Worm (Caenorhabditis elegans) whole organism, L4/young adult: Measurements from ENCODE around the gene btb-11.
"Not testable (repeated sequence)": the region's sequence is repeated elsewhere in the genome, so short reads cannot be mapped to it uniquely, and the experiment has no call there.

Source experiments
- W03F9.2 ChIP-seq: fragments of 150-350 bp; optimal IDR thresholded peaks from 2 replicates; lab custom pipeline; 2014; ENCODE audit warnings: missing biosample characterization, missing genetic modification characterization
- dao-5 ChIP-seq: sonication (generic microtip); optimal IDR thresholded peaks from 2 replicates; lab custom pipeline; 2016; ENCODE audit warnings: missing genotype, missing genetic modification characterization, moderate library complexity, missing compliant biosample characterization
- him-1 ChIP-seq: sonication (generic microtip); optimal IDR thresholded peaks from 2 replicates; lab custom pipeline; 2016; ENCODE audit warnings: missing genotype, missing genetic modification reagents, missing genetic modification characterization, missing compliant biosample characterization

btb-11 gene

DNA sequence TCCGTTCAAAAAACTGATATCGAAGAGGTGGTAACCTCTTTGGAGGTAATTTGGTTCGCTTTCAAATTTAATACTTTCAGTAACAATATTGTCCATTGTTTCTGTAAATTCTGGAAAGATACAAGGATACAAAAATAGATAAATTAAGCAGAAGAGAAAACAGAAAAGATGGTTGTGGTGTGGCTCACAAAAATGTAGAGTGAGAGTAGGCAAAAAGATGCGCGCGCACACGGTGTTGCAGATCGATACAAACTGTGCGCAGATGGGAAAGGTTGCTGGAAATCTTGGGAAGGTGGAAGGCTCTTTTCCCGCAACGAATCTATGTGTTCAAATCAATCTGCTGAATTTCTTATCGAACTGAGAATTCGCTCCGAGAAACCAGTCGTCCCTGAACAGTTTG, at the start of gene btb-11:
Gene btb-11 (minus strand): TSS at position 101 of the 400 bp plus-strand sequence.
- not testable (repeated sequence) for TF ChIP-seq dao-5; W03F9.2 (tag; lab: Kevin White, UChicago); him-1 (tag; lab: Kevin White, UChicago)

DNA sequence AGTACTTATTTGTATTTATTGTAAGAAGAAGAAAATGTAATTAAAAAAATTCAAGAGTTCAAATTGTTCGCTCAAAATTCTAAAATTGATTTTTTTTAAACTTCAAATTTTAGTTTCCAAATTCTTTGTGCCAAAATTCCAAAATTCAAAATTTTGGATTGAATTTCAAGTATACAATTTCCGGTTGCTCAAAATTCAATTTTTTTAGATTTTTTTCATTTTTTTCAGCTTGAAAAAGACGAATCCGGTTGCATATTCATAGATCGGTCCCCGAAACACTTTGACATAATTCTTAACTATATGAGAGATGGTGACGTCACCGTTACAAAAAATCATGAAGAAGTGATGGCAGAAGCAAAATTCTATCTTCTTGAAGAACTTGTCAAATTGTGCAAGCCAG, 47.5 kb upstream of the btb-11 start, which contains the start of gene K02E7.4:
Gene K02E7.4 (plus strand): TSS at position 301 of the 400 bp plus-strand sequence.
- TF ChIP-seq dao-5 (no peak), W03F9.2 (tag; lab: Kevin White, UChicago) (no peak), him-1 (tag; lab: Kevin White, UChicago) (no peak)

- TF ChIP-seq W03F9.2 (tag; lab: Kevin White, UChicago) (no peak), him-1 (tag; lab: Kevin White, UChicago) (no peak), dao-5 (no peak)
Observed at ce11 chrII:1071432-1071831, 46.8 kb upstream of the btb-11 start.

- TF ChIP-seq dao-5 (no peak), him-1 (tag; lab: Kevin White, UChicago) (no peak), W03F9.2 (tag; lab: Kevin White, UChicago) (no peak)
Observed at ce11 chrII:1070875-1071274, 46.3 kb upstream of the btb-11 start, which contains the start of gene K02E7.12. Gene K02E7.12 (plus strand): TSS chrII:1071175.

DNA sequence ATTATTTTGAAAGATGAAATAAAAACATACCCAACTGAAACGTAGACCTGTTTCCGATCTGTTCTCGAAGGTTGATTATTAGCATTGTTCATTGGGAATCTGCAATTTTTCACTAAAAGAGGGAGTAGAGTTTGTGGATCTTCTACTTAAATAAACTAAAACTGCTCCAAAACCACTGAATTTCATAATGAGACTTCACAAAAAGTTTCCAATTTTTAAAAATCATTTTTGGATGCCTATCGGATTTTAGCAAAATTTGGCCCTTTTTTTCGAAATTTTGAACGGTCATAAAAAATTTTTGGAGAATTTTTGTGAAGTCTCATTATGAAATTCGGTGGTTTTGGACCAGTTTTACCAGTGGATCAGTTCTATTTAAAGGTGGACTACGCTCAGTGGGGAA, 42.3 kb upstream of the btb-11 start, which contains the start of gene K02E7.10:
Gene K02E7.10 (minus strand): TSS at position 101 of the 400 bp plus-strand sequence.
- no peak for TF ChIP-seq dao-5
- no peak for TF ChIP-seq him-1 (tag; lab: Kevin White, UChicago)
- TF ChIP-seq W03F9.2 (tag; lab: Kevin White, UChicago): no peak

ce11 chrII:1063926-1064325, 39.3 kb upstream of the btb-11 start:
- TF ChIP-seq W03F9.2 (tag; lab: Kevin White, UChicago): no peak

- not testable (repeated sequence) for TF ChIP-seq W03F9.2 (tag; lab: Kevin White, UChicago); him-1 (tag; lab: Kevin White, UChicago); dao-5
Observed at ce11 chrII:1060702-1061101, 36.1 kb upstream of the btb-11 start, which contains the start of gene btb-10. Gene btb-10 (minus strand): TSS chrII:1060802.

ce11 chrII:1056844-1057243, 32.3 kb upstream of the btb-11 start:
- TF ChIP-seq W03F9.2 (tag; lab: Kevin White, UChicago) (no peak), him-1 (tag; lab: Kevin White, UChicago) (no peak), dao-5 (no peak)

DNA sequence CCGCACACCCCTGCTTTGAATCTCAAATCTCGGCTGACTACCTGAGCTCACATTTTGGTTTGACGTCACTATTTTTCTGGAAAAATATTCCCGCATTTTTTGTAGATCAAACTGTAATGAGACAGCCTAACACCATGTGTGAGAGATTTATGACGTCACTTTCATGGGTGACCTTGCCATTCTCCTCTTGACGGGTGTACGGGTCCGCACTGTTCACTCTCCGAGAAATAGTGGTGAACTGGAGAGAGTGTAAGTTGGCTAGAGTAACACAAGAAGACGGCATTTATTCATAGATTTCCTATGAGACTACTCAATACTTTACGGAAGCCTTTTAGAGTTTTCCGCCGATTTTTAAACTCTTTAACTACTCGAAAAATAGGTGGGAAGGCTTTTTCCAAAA, 30.1 kb upstream of the btb-11 start, which contains the start of gene K02E7.7:
Gene K02E7.7 (plus strand): TSS at position 301 of the 400 bp plus-strand sequence.
- not testable (repeated sequence) for TF ChIP-seq dao-5; him-1 (tag; lab: Kevin White, UChicago); W03F9.2 (tag; lab: Kevin White, UChicago)

DNA sequence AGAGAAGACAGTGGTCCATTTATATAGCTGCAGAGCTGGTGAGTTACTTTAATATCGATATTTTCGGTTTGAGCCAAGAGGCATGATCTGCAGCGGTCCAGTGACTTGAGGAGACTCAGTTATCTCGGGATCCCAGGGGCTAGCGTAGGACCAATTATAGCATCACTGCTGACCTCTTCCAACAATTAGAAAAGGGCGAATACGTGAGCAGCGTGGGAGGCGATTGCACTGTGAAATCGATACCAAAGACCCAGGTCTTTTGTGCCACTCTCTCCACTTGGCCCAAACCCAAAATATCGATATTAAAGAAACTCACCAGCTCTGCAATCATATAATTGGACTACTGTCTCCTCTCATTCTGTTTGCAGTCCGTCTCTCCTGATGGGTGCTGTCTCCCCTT, 25.3 kb upstream of the btb-11 start, which contains the start of gene fbxb-40:
Gene fbxb-40 (minus strand): TSS at position 101 of the 400 bp plus-strand sequence.
- TF ChIP-seq W03F9.2 (tag; lab: Kevin White, UChicago) (no peak), him-1 (tag; lab: Kevin White, UChicago) (no peak), dao-5 (no peak)

DNA sequence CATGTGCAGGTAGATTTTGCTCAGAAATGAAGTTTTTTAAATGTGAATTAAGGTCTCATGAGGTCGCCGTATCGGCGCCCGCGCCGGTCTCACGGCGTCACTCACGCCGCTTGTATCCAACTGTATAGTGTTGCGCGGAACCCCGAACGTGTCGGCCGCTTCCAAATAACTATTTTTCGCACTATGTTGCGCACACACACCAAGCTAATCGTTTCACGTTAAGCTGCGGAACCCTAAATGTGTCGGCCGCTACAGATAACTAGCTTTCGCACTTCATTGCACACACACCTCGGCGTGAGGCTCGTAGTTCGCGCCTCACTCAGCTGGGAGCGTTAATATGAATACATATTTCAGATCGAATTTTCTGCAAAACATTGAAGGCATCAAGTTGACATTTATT, 22.4 kb upstream of the btb-11 start:
- TF ChIP-seq dao-5 (no peak), him-1 (tag; lab: Kevin White, UChicago) (no peak), W03F9.2 (tag; lab: Kevin White, UChicago) (no peak)

- no peak for TF ChIP-seq W03F9.2 (tag; lab: Kevin White, UChicago)
- TF ChIP-seq him-1 (tag; lab: Kevin White, UChicago): no peak
- TF ChIP-seq dao-5: no peak
Observed at ce11 chrII:1045692-1046091, 21.1 kb upstream of the btb-11 start, which contains the start of gene str-148. Gene str-148 (plus strand): TSS chrII:1045992.

DNA sequence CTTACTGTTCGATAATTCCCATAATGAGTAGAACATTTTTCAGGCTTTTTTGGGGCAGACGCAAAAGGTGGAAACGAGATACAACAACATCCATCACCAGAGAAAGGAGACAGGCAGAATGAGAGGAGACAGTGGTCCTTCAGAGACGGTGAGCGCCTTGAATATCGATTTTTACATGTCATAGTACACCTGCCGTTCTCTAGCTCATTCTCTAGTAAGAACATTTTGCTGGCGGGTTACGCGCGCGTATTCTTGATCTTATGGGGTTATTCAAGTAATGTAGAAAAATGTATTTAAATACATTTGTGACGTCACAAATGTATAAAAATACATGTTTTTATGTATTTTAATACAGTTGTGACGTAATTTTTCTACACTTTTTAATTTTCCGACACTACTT, 19.3 kb upstream of the btb-11 start, which contains the start of gene fbxb-45:
Gene fbxb-45 (minus strand): TSS at position 101 of the 400 bp plus-strand sequence.
- not testable (repeated sequence) for TF ChIP-seq him-1 (tag; lab: Kevin White, UChicago); W03F9.2 (tag; lab: Kevin White, UChicago); dao-5

- TF ChIP-seq dao-5 (no peak), him-1 (tag; lab: Kevin White, UChicago) (no peak), W03F9.2 (tag; lab: Kevin White, UChicago) (no peak)
Observed at ce11 chrII:1042227-1042626, 17.6 kb upstream of the btb-11 start, which contains the start of gene fbxb-41. Gene fbxb-41 (minus strand): TSS chrII:1042327.
